Worm (Caenorhabditis elegans) whole organism, L3 larva: Measurements from ENCODE around the gene lbp-4.

Experiments used
- ceh-16 ChIP-seq: sonication (generic microtip); optimal IDR thresholded peaks from 2 replicates; lab custom pipeline; 2017; ENCODE audit warnings: missing biosample characterization, missing genetic modification characterization
- daf-12 ChIP-seq: fragments of 150-350 bp; optimal IDR thresholded peaks from 2 replicates; lab custom pipeline; 2014; ENCODE audit warnings: missing biosample characterization, missing genetic modification reagents, missing genetic modification characterization
- egl-5 ChIP-seq: fragments of 150-350 bp; optimal IDR thresholded peaks from 2 replicates; lab custom pipeline; 2017; ENCODE audit warnings: missing biosample characterization, missing genetic modification reagents, missing genetic modification characterization, inconsistent platforms
- fos-1 ChIP-seq: fragments of 150-350 bp; optimal IDR thresholded peaks from 2 replicates; lab custom pipeline; 2014; ENCODE audit warnings: missing biosample characterization, missing genetic modification characterization
- nfya-1 ChIP-seq: sonication (generic microtip); optimal IDR thresholded peaks from 2 replicates; lab custom pipeline; 2017; ENCODE audit warnings: missing genetic modification characterization, mild to moderate bottlenecking, missing compliant biosample characterization, antibody characterized with exemption, moderate library complexity; ENCODE audit not compliant: insufficient read depth
- nhr-11 ChIP-seq: fragments of 150-350 bp; optimal IDR thresholded peaks from 2 replicates; lab custom pipeline; 2014; ENCODE audit warnings: missing biosample characterization, missing genetic modification characterization
- nhr-23 ChIP-seq: fragments of 150-350 bp; optimal IDR thresholded peaks from 2 replicates; lab custom pipeline; 2014; ENCODE audit warnings: missing biosample characterization, missing genetic modification reagents, missing genetic modification characterization
- nhr-237 ChIP-seq: fragments of 150-350 bp; optimal IDR thresholded peaks from 2 replicates; lab custom pipeline; 2014; ENCODE audit warnings: missing biosample characterization, missing genetic modification characterization
- nhr-25 ChIP-seq: sonication (generic microtip); optimal IDR thresholded peaks from 2 replicates; lab custom pipeline; 2017; ENCODE audit warnings: missing biosample characterization, missing genetic modification characterization
- nhr-43 ChIP-seq: sonication (generic microtip); optimal IDR thresholded peaks from 2 replicates; lab custom pipeline; 2016; ENCODE audit warnings: mild to moderate bottlenecking, missing genetic modification characterization, missing compliant biosample characterization; ENCODE audit not compliant: poor library complexity, severe bottlenecking
- nhr-76 ChIP-seq: fragments of 150-350 bp; sonication (generic microtip); optimal IDR thresholded peaks from 5 replicates; lab custom pipeline; 2014; ENCODE audit warnings: missing biosample characterization, missing genetic modification characterization
- sea-2 ChIP-seq: fragments of 150-350 bp; sonication (generic microtip); optimal IDR thresholded peaks from 4 replicates; lab custom pipeline; 2014; ENCODE audit warnings: missing biosample characterization, missing genetic modification reagents, missing genetic modification characterization
- snpc-4 ChIP-seq: fragments of 150-350 bp; optimal IDR thresholded peaks from 2 replicates; lab custom pipeline; 2014; ENCODE audit warnings: missing biosample characterization, missing genetic modification characterization
- ztf-11 ChIP-seq: fragments of 150-350 bp; optimal IDR thresholded peaks from 2 replicates; lab custom pipeline; 2014; ENCODE audit warnings: missing biosample characterization, missing genetic modification characterization

- TF ChIP-seq daf-12 (tag; lab: Kevin White, UChicago) = no peak
- no peak for TF ChIP-seq ceh-16 (tag; lab: Kevin White, UChicago)
- TF ChIP-seq snpc-4 = no peak
- no peak for TF ChIP-seq fos-1
- no peak for TF ChIP-seq nhr-43 (tag; lab: Kevin White, UChicago)
- no peak for TF ChIP-seq nfya-1 (tag; lab: Kevin White, UChicago)
- no peak for TF ChIP-seq sea-2
- TF ChIP-seq nhr-11 (tag; lab: Kevin White, UChicago) = no peak
- no peak for TF ChIP-seq nhr-76 (tag; lab: Kevin White, UChicago)
- TF ChIP-seq nhr-23 (tag; lab: Kevin White, UChicago) = no peak
- TF ChIP-seq ztf-11 (tag; lab: Kevin White, UChicago) = no peak
- no peak for TF ChIP-seq nhr-25 (tag; lab: Kevin White, UChicago)
- TF ChIP-seq egl-5 (tag; lab: Kevin White, UChicago) = no peak
- TF ChIP-seq nhr-237 (tag; lab: Kevin White, UChicago) = no peak
Observed at ce11 chrV:7814601-7815000, 5.8 kb upstream of the lbp-4 start, which contains the start of gene ZK742.6.
